Worm (Caenorhabditis elegans) whole organism, early embryonic: ENCODE data around the gene metl-18.

Experiments used
- B0310.2 ChIP-seq: sonication (generic microtip); optimal IDR thresholded peaks from 2 replicates; lab custom pipeline; 2016; ENCODE audit warnings: mild to moderate bottlenecking, missing genetic modification characterization, missing compliant biosample characterization
- F13C5.2 ChIP-seq: sonication (generic microtip); optimal IDR thresholded peaks from 2 replicates; lab custom pipeline; 2017; ENCODE audit warnings: mild to moderate bottlenecking, missing genetic modification characterization, inconsistent platforms, missing compliant biosample characterization
- aly-1 ChIP-seq: sonication (generic microtip); optimal IDR thresholded peaks from 2 replicates; lab custom pipeline; 2016; ENCODE audit warnings: missing genetic modification characterization, missing compliant biosample characterization
- ama-1 ChIP-seq: fragments of 150-350 bp; optimal IDR thresholded peaks from 2 replicates; lab custom pipeline; 2014
- ets-7 ChIP-seq: sonication (generic microtip); optimal IDR thresholded peaks from 2 replicates; lab custom pipeline; 2016; ENCODE audit warnings: missing genotype, missing genetic modification characterization, missing compliant biosample characterization
- hmg-4 ChIP-seq: fragments of 200-800 bp; sonication (Bioruptor generic); optimal IDR thresholded peaks from 2 replicates; lab custom pipeline; 2018; ENCODE audit warnings: mild to moderate bottlenecking, missing genetic modification characterization, missing compliant biosample characterization
- sea-1 ChIP-seq: fragments of 200-800 bp; sonication (Bioruptor generic); conservative IDR thresholded peaks from 2 replicates; pipeline ENCODE4 v1.3.6; 2022; ENCODE audit warnings: missing genetic modification characterization, missing compliant biosample characterization
- tra-4 ChIP-seq: sonication (generic microtip); optimal IDR thresholded peaks from 2 replicates; lab custom pipeline; 2017; ENCODE audit warnings: missing genetic modification characterization, missing compliant biosample characterization

DNA sequence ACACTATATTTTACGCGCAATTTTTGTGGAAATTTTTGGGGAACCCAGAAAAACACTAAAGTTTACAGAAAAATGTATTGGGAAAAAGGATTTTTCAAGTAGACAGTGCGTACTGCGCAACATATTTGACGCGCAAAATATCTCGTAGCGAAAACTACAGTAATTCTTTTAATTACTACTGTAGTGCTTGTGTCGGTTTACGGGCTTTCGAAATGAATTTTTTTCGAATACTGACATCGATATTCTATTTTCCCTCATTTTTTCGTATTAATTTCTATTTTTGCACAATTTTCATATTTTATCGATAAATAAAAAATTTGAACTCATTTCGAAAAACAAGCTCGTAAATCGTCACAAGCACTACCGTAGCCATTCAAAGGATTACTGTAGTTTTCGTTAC lies 3.0 kb downstream of the metl-18 start:
- TF ChIP-seq ama-1 (lab: Kevin White, UChicago) (no peak), F13C5.2 (tag; lab: Kevin White, UChicago) (no peak), aly-1 (no peak), B0310.2 (no peak), tra-4 (tag; lab: Kevin White, UChicago) (no peak), ets-7 (tag; lab: Kevin White, UChicago) (no peak), sea-1 (GFP tag; lab: Robert Waterston, UW) (no peak), hmg-4 (GFP tag; lab: Kevin White, UChicago) (no peak)
